Fruit fly (Drosophila melanogaster) S2 (cell line): ENCODE results near the gene mxc.
A peak's percentile ranks its signal among the peaks of the same experiment; 100 is the strongest.

Experiments
- CG8478 ChIP-seq: fragments of >200 bp; optimal IDR thresholded peaks from 2 replicates; lab custom pipeline; 2018
- CTCF ChIP-seq, 2 experiments: fragments of >200 bp; optimal IDR thresholded peaks; 2 replicates each; lab custom pipeline; 2018

The mxc gene

dm6 chrX:9243417-9243884 lies at the start of gene mxc, which contains the start of gene Larp7:
Gene mxc (minus strand): TSS chrX:9243467.
Gene Larp7 (plus strand): TSS chrX:9243817.
- TF ChIP-seq CG8478 (lab: Kevin White, UChicago), result no peak
- peak in 1 of 2 experiments; percentile 21 for TF ChIP-seq CTCF (optimal IDR thresholded peaks at IDR 0.05; lab: Kevin White, UChicago)

DNA sequence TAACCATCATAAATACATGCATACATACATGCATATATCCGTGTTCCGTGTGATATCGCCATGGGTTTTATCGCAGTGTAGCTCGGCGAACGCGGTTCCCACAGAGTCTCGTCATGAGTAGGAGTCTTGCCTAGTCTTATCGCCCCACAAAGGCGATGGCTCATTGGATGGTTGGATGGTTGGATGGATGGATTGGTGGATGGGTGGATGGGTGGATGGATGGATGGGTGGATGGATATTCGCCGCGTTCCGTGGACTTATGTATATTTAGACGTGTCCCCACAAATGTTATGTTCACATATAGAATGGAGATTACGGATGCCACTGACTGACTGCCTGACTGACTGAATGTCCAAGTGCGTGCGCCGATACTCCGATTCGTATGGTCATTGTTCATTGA lies 48.0 kb upstream of the mxc start:
- TF ChIP-seq CG8478 (lab: Kevin White, UChicago), result no peak
- no peak for TF ChIP-seq CTCF (optimal IDR thresholded peaks at IDR 0.05; lab: Kevin White, UChicago)

DNA sequence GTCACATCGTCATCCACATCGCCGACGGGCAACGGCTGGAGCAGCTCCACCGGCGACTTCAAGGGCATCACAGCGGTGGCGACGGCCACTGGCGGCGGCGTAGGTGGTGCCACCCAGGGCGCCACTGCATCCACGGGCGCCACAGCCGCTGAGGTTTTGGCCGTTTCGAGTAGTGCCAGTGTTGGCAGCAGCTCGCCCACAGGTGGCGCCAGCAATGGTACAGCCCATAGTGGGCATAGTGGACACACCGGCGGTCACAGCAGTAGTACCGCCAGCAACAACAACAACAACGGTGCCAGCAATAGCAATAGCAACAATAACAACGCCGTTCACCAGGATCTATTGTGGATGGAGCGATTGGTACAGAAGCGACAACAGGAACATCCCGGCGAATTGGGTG lies 43.1 kb upstream of the mxc start:
- TF ChIP-seq CG8478 (lab: Kevin White, UChicago) (no peak), CTCF (optimal IDR thresholded peaks at IDR 0.05; lab: Kevin White, UChicago) (peak; percentile 78 to 85)

dm6 chrX:9284024-9284738 lies 40.9 kb upstream of the mxc start, which contains the start of gene lz:
Gene lz (plus strand): TSS chrX:9284649.
- TF ChIP-seq CG8478 (lab: Kevin White, UChicago) (no peak), CTCF (optimal IDR thresholded peaks at IDR 0.05; lab: Kevin White, UChicago) (no peak)

DNA sequence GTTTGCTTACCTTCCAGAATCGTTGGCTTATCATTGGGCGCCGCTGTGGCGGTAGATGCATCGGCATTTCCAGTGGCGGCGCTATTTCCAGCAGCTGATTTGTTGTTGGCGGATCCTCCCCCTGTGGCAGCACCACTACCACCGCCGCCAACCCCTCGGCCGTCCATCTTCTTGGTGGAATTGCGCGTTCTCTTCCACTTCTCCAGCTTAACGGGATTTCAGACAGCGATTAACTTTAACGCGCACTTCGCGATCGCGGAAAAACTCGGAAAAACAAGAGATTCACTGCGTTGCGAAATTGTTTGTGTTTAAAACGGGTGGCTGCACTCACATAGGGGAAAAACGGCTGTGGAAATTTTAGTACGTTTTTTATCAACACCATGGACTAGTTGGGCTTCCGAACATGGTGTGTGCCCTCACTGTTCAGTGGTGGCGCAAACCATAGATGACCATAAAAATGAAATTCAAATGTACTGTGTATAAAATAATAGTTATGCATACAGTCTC lies 39.6 kb upstream of the mxc start, which contains the start of gene c11.1:
Gene c11.1, minus strand, starts transcription at position 335 of the 507 bp plus-strand sequence.
- TF ChIP-seq CTCF (optimal IDR thresholded peaks at IDR 0.05; lab: Kevin White, UChicago) (peak; percentile 58 to 69), CG8478 (lab: Kevin White, UChicago) (no peak)

DNA sequence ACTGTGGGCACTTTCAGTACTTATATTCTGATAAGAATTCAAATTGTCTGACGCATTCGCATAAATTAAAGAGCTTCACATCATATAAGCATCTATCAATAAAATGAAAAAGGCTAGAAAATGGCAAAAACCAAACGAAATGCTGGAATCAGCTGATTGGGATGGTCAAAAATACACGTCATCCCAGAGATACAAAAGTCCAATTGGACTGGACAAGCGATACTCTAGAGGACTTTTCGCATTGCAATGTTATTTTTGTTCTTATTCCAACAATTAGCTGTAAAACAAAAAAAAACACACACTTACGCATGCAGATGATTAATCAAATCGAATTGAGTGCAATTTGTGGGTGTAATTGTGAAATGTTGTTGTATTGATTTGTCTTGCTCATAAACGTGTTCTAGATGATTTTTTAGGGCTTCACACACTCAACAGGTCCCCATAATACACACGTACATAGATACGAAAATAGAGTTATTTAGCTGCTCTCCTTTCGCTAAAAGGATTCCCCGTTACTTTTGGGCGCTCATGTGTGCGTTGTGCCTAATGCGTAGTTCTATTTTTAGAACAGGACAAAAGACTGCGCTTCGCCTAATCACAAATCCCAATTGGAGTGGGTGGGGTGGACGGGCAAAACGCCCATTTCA lies 38.9 kb upstream of the mxc start:
- TF ChIP-seq CG8478 (lab: Kevin White, UChicago) (no peak), CTCF (optimal IDR thresholded peaks at IDR 0.05; lab: Kevin White, UChicago) (no peak)

- TF ChIP-seq CTCF (optimal IDR thresholded peaks at IDR 0.05; lab: Kevin White, UChicago), result no peak
- TF ChIP-seq CG8478 (lab: Kevin White, UChicago), result no peak
These were observed 29.7 kb upstream of the mxc start, which contains the start of the genes Cfp1 and Aladin for dm6 chrX:9272830-9273507. Gene Cfp1 (minus strand): TSS chrX:9272960. Gene Aladin (plus strand): TSS chrX:9273413.

DNA sequence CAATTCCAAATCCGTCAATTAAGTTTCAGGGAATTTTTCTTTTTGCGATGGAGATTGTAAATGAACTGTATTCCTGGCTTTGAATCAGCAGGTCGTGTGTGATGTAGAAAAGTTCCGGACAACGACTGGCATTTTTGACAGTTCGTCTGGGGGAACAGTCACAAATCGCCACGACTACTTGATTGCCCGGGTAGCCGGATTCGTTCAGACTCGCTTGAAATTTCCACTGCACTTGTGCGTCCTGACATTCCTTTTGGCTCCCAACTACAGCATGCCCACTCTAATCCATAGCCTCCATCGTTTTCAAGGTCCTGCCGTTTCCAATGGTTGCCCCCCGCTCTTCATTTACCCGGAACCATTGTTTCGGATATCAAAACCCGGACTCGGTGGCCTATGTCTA lies 26.6 kb upstream of the mxc start, which contains the start of gene CG17440:
Gene CG17440, minus strand, starts transcription at position 101 of the 400 bp plus-strand sequence.
- TF ChIP-seq CTCF (optimal IDR thresholded peaks at IDR 0.05; lab: Kevin White, UChicago), result no peak
- no peak for TF ChIP-seq CG8478 (lab: Kevin White, UChicago)

dm6 chrX:9267598-9267997 lies 24.3 kb upstream of the mxc start, which contains the start of gene Erk7:
Gene Erk7 (minus strand): TSS chrX:9267698.
- TF ChIP-seq CG8478 (lab: Kevin White, UChicago), result no peak
- TF ChIP-seq CTCF (optimal IDR thresholded peaks at IDR 0.05; lab: Kevin White, UChicago), result no peak

DNA sequence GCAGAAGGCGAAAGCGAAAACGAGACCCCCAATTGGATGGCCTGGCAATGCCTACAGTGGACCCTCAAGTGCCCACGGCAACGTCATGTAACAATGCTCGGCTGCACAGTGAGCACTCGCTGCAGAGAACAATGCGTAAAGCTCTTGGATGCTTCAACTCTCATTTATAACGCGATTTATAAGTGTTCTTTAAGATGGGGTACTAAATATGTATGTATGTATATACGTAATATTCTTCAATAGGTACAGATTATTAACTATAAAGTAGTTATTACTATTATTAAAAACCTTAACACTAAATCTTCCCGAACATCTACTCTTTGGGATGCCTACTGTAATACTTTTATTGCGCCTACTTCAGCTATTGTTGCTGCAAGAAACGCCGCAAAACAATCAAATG lies 22.8 kb upstream of the mxc start:
- TF ChIP-seq CTCF (optimal IDR thresholded peaks at IDR 0.05; lab: Kevin White, UChicago) (no peak), CG8478 (lab: Kevin White, UChicago) (no peak)

DNA sequence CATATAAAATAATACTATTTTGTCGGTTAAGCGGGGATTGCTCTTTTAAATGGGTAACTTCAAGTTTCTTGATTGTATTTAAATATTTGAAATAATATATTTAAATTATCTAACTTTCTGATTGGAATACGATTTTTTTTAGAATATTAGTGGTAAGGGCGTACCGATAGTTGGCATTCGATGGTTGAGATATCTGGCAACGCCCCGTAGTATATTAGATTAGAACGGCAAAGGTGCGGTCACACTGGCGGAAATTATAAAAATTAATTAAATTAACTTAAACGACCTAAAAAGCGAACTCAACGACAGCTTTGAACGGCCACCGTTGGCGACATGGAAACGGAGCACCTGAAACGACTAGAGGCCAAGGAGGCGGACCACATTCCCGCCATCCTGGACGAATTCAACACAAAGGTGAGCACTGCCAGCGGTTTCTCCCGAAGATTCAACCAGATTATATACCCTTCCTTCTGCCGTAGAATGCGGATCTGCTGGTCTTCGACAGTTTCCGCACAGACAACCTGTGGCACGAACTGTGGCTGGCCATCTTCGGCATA lies 12.8 kb upstream of the mxc start, which contains the start of gene ric8a:
Gene ric8a, plus strand, starts transcription at position 205 of the 557 bp plus-strand sequence.
- no peak for TF ChIP-seq CTCF (optimal IDR thresholded peaks at IDR 0.05; lab: Kevin White, UChicago)
- no peak for TF ChIP-seq CG8478 (lab: Kevin White, UChicago)

dm6 chrX:9255021-9255420 lies 11.8 kb upstream of the mxc start:
- no peak for TF ChIP-seq CG8478 (lab: Kevin White, UChicago)
- TF ChIP-seq CTCF (optimal IDR thresholded peaks at IDR 0.05; lab: Kevin White, UChicago), result no peak

- TF ChIP-seq CG8478 (lab: Kevin White, UChicago) (no peak), CTCF (optimal IDR thresholded peaks at IDR 0.05; lab: Kevin White, UChicago) (no peak)
These were observed 8.9 kb upstream of the mxc start for dm6 chrX:9252051-9252708.
